Fruit fly (Drosophila melanogaster) whole organism, embryonic: Measurements from ENCODE around the gene CG1840.
A peak's percentile ranks its signal among the peaks of the same experiment; 100 is the strongest.

ENCODE experiments used
- ATbp ChIP-seq: fragments of 200-800 bp; sonication (Bioruptor generic); optimal IDR thresholded peaks from 2 replicates; lab custom pipeline; 2017; ENCODE audit warnings: missing biosample characterization, mild to moderate bottlenecking, missing genetic modification characterization, missing genetic modification reagents
- CG12155 ChIP-seq: fragments of 200-800 bp; sonication (Bioruptor generic); optimal IDR thresholded peaks from 3 replicates; lab custom pipeline; 2016; ENCODE audit warnings: missing biosample characterization, missing genetic modification characterization
- CG14441 ChIP-seq: fragments of 200-800 bp; sonication (Bioruptor generic); IDR thresholded peaks from 2 replicates; pipeline ENCODE4 v1.3.6; 2022; ENCODE audit warnings: missing biosample characterization, missing genetic modification characterization
- CG14667 ChIP-seq: fragments of 200-800 bp; sonication (Bioruptor generic); IDR thresholded peaks from 2 replicates; pipeline ENCODE4 v1.3.6; 2022; ENCODE audit warnings: missing biosample characterization, missing genetic modification characterization
- CG15696 ChIP-seq: fragments of 200-800 bp; sonication (Bioruptor generic); optimal IDR thresholded peaks from 2 replicates; lab custom pipeline; 2019; ENCODE audit warnings: missing biosample characterization, mild to moderate bottlenecking, missing genetic modification characterization, moderate library complexity
- CG16779 ChIP-seq: fragments of 200-800 bp; sonication (Bioruptor generic); IDR thresholded peaks from 2 replicates; pipeline ENCODE4 v1.3.6; 2022; ENCODE audit warnings: missing biosample characterization, missing genetic modification characterization
- CG17186 ChIP-seq: fragments of 200-800 bp; sonication (Bioruptor generic); optimal IDR thresholded peaks from 3 replicates; lab custom pipeline; 2017; ENCODE audit warnings: missing biosample characterization, missing genetic modification reagents, missing genetic modification characterization
- CG17328 ChIP-seq: fragments of 200-800 bp; sonication (Bioruptor generic); IDR thresholded peaks from 2 replicates; pipeline ENCODE4 v1.3.6; 2022; ENCODE audit warnings: missing biosample characterization, missing genetic modification characterization
- CG30020 ChIP-seq: fragments of 200-800 bp; optimal IDR thresholded peaks from 2 replicates; lab custom pipeline; 2019; ENCODE audit warnings: missing biosample characterization, mild to moderate bottlenecking, missing genetic modification characterization, moderate library complexity
- CG33213 ChIP-seq: fragments of 200-800 bp; sonication (Bioruptor generic); optimal IDR thresholded peaks from 3 replicates; lab custom pipeline; 2016; ENCODE audit warnings: missing biosample characterization, missing genetic modification characterization
- CG3847 ChIP-seq: fragments of 200-800 bp; sonication (Bioruptor generic); IDR thresholded peaks from 2 replicates; pipeline ENCODE4 v1.3.6; 2022; ENCODE audit warnings: missing biosample characterization, missing genetic modification characterization
- CG4282 ChIP-seq: fragments of 200-800 bp; sonication (Bioruptor generic); optimal IDR thresholded peaks from 2 replicates; lab custom pipeline; 2016; ENCODE audit warnings: missing biosample characterization, missing genetic modification characterization
- CG4424 ChIP-seq: fragments of 200-800 bp; sonication (Bioruptor generic); optimal IDR thresholded peaks from 3 replicates; lab custom pipeline; 2016; ENCODE audit warnings: missing biosample characterization, missing genetic modification characterization
- CG6683 ChIP-seq: fragments of 200-800 bp; sonication (Bioruptor generic); optimal IDR thresholded peaks from 2 replicates; lab custom pipeline; 2017; ENCODE audit warnings: missing biosample characterization, mild to moderate bottlenecking, missing genetic modification characterization, missing genetic modification reagents
- CG6854 ChIP-seq: fragments of 200-800 bp; sonication (Bioruptor generic); optimal IDR thresholded peaks from 3 replicates; lab custom pipeline; 2017; ENCODE audit warnings: missing biosample characterization, mild to moderate bottlenecking, missing genetic modification characterization
- CG7963 ChIP-seq: fragments of 200-800 bp; sonication (Bioruptor generic); IDR thresholded peaks from 3 replicates; pipeline ENCODE4 v1.3.6; 2022; ENCODE audit warnings: missing biosample characterization, missing genetic modification characterization; ENCODE audit not compliant: partially characterized antibody
- CG9215 ChIP-seq: fragments of 200-800 bp; sonication (Bioruptor generic); IDR thresholded peaks from 2 replicates; pipeline ENCODE4 v1.3.6; 2022; ENCODE audit warnings: missing biosample characterization, missing genetic modification characterization
- Dref ChIP-seq: fragments of 200-800 bp; sonication (Bioruptor generic); IDR thresholded peaks from 2 replicates; pipeline ENCODE4 v1.3.6; 2022; ENCODE audit warnings: missing biosample characterization, missing genetic modification characterization
- E2f2 ChIP-seq: fragments of 200-800 bp; sonication (Bioruptor generic); IDR thresholded peaks from 2 replicates; pipeline ENCODE4 v1.3.6; 2022; ENCODE audit warnings: missing biosample characterization, missing genetic modification characterization
- HHEX ChIP-seq: fragments of 200-800 bp; sonication (Bioruptor generic); optimal IDR thresholded peaks from 3 replicates; lab custom pipeline; 2017; ENCODE audit warnings: missing biosample characterization, mild to moderate bottlenecking, missing genetic modification characterization, missing genetic modification reagents
- HLH4C ChIP-seq: fragments of 200-800 bp; sonication (Bioruptor generic); IDR thresholded peaks from 3 replicates; pipeline ENCODE4 v1.3.6; 2022; ENCODE audit warnings: missing biosample characterization, missing genetic modification characterization; ENCODE audit not compliant: partially characterized antibody
- HLH54F ChIP-seq: fragments of 200-800 bp; sonication (Bioruptor generic); optimal IDR thresholded peaks from 3 replicates; lab custom pipeline; 2016; ENCODE audit warnings: missing biosample characterization, missing genetic modification characterization
- Hmx ChIP-seq: fragments of 200-800 bp; sonication (Bioruptor generic); optimal IDR thresholded peaks from 2 replicates; lab custom pipeline; 2016; ENCODE audit warnings: missing biosample characterization, missing genetic modification characterization
- MTF-1 ChIP-seq: fragments of 200-800 bp; sonication (Bioruptor generic); optimal IDR thresholded peaks from 2 replicates; lab custom pipeline; 2018; ENCODE audit warnings: missing biosample characterization, mild to moderate bottlenecking, missing genetic modification characterization, borderline replicate concordance
- Max ChIP-seq: fragments of 200-800 bp; sonication (Bioruptor generic); optimal IDR thresholded peaks from 2 replicates; lab custom pipeline; 2016; ENCODE audit warnings: missing biosample characterization, mild to moderate bottlenecking, missing genetic modification characterization
- Nf-YA ChIP-seq: fragments of 200-800 bp; sonication (Bioruptor generic); IDR thresholded peaks from 2 replicates; pipeline ENCODE4 v1.3.6; 2022; ENCODE audit warnings: missing biosample characterization, missing genetic modification characterization
- Oaz ChIP-seq: fragments of 200-800 bp; sonication (Bioruptor generic); IDR thresholded peaks from 2 replicates; pipeline ENCODE4 v1.3.6; 2022; ENCODE audit warnings: missing biosample characterization, missing genetic modification characterization
- Optix ChIP-seq: fragments of 200-800 bp; sonication (Bioruptor generic); IDR thresholded peaks from 3 replicates; pipeline ENCODE4 v1.3.6; 2022; ENCODE audit warnings: missing biosample characterization, missing genetic modification characterization
- Side ChIP-seq: fragments of 200-800 bp; sonication (Bioruptor generic); optimal IDR thresholded peaks from 2 replicates; lab custom pipeline; 2016; ENCODE audit warnings: missing biosample characterization, missing genetic modification characterization
- aop ChIP-seq: fragments of 200-800 bp; sonication (Bioruptor generic); IDR thresholded peaks from 2 replicates; pipeline ENCODE4 v1.3.6; 2022; ENCODE audit warnings: missing biosample characterization, missing genetic modification characterization
- ap ChIP-seq: fragments of 200-800 bp; sonication (Bioruptor generic); IDR thresholded peaks from 2 replicates; pipeline ENCODE4 v1.3.6; 2022; ENCODE audit warnings: missing biosample characterization, missing genetic modification characterization
- da ChIP-seq: fragments of 200-800 bp; sonication (Bioruptor generic); optimal IDR thresholded peaks from 2 replicates; lab custom pipeline; 2016; ENCODE audit warnings: missing biosample characterization, missing genetic modification characterization
- dati ChIP-seq: fragments of 200-800 bp; sonication (Bioruptor generic); IDR thresholded peaks from 2 replicates; pipeline ENCODE4 v1.3.6; 2022; ENCODE audit warnings: missing biosample characterization, missing genetic modification characterization
- dimm ChIP-seq: fragments of 200-800 bp; sonication (Bioruptor generic); IDR thresholded peaks from 2 replicates; pipeline ENCODE4 v1.3.6; 2022; ENCODE audit warnings: missing biosample characterization, missing genetic modification characterization
- disco-r ChIP-seq: fragments of 200-800 bp; sonication (Bioruptor generic); optimal IDR thresholded peaks from 2 replicates; lab custom pipeline; 2016; ENCODE audit warnings: missing biosample characterization, missing genetic modification characterization
- dm ChIP-seq: fragments of 200-800 bp; sonication (Bioruptor generic); optimal IDR thresholded peaks from 3 replicates; lab custom pipeline; 2016; ENCODE audit warnings: missing biosample characterization, missing genetic modification characterization
- gro ChIP-seq: fragments of 200-800 bp; sonication (Bioruptor generic); optimal IDR thresholded peaks from 2 replicates; lab custom pipeline; 2016; ENCODE audit warnings: missing biosample characterization, missing genetic modification characterization
- knrl ChIP-seq: fragments of 200-800 bp; sonication (Bioruptor generic); IDR thresholded peaks from 3 replicates; pipeline ENCODE4 v1.3.6; 2022; ENCODE audit warnings: missing biosample characterization, missing genetic modification characterization; ENCODE audit not compliant: partially characterized antibody
- lola ChIP-seq, 3 experiments: fragments of >200 bp in 2 of 3; fragments of 200-800 bp in 1 of 3; sonication (Bioruptor generic) in 1 of 3; optimal IDR thresholded peaks; 2 replicates each; lab custom pipeline; 2017 to 2019; ENCODE audit warnings: missing biosample characterization in 3 of 3, missing genetic modification characterization in 3 of 3, mild to moderate bottlenecking in 1 of 3, moderate library complexity in 1 of 3
- mirr ChIP-seq: fragments of 200-800 bp; sonication (Bioruptor generic); optimal IDR thresholded peaks from 3 replicates; lab custom pipeline; 2018; ENCODE audit warnings: missing biosample characterization, mild to moderate bottlenecking, missing genetic modification characterization
- mld ChIP-seq: fragments of 200-800 bp; sonication (Bioruptor generic); IDR thresholded peaks from 3 replicates; pipeline ENCODE4 v1.3.6; 2022; ENCODE audit warnings: missing biosample characterization, missing genetic modification characterization; ENCODE audit not compliant: partially characterized antibody
- nerfin-1 ChIP-seq: fragments of 200-800 bp; sonication (Bioruptor generic); optimal IDR thresholded peaks from 3 replicates; lab custom pipeline; 2019; ENCODE audit warnings: missing biosample characterization, mild to moderate bottlenecking, missing genetic modification characterization, moderate library complexity
- otp ChIP-seq: fragments of 200-800 bp; sonication (Bioruptor generic); IDR thresholded peaks from 3 replicates; pipeline ENCODE4, ENCODE4 v1.3.6; 2022; ENCODE audit warnings: missing biosample characterization, missing genetic modification characterization
- peb ChIP-seq: fragments of 200-800 bp; sonication (Bioruptor generic); IDR thresholded peaks from 2 replicates; pipeline ENCODE4 v1.3.6; 2022; ENCODE audit warnings: missing biosample characterization, missing genetic modification characterization
- repo ChIP-seq: fragments of 200-800 bp; sonication (Bioruptor generic); optimal IDR thresholded peaks from 2 replicates; lab custom pipeline; 2016; ENCODE audit warnings: missing biosample characterization, missing genetic modification characterization
- schlank ChIP-seq: fragments of 200-800 bp; sonication (Bioruptor generic); optimal IDR thresholded peaks from 2 replicates; lab custom pipeline; 2018; ENCODE audit warnings: missing biosample characterization, mild to moderate bottlenecking, missing genetic modification characterization
- sens ChIP-seq: fragments of 200-800 bp; sonication (Bioruptor generic); peaks from one replicate; lab custom pipeline; 2016; ENCODE audit warnings: missing biosample characterization, missing genetic modification characterization
- sisA ChIP-seq: fragments of 200-800 bp; sonication (Bioruptor generic); IDR thresholded peaks from 2 replicates; pipeline ENCODE4 v1.3.6; 2022; ENCODE audit warnings: missing biosample characterization, missing genetic modification characterization
- sqz ChIP-seq: fragments of 200-800 bp; sonication (Bioruptor generic); optimal IDR thresholded peaks from 3 replicates; lab custom pipeline; 2018; ENCODE audit warnings: missing biosample characterization, mild to moderate bottlenecking, missing genetic modification characterization
- toy ChIP-seq: fragments of 200-800 bp; sonication (Bioruptor generic); IDR thresholded peaks from 2 replicates; pipeline ENCODE4 v1.3.6; 2022; ENCODE audit warnings: missing biosample characterization, missing genetic modification characterization
- usp ChIP-seq: fragments of >200 bp; optimal IDR thresholded peaks from 2 replicates; lab custom pipeline; 2017; ENCODE audit warnings: missing biosample characterization, missing genetic modification characterization
- zen2 ChIP-seq: fragments of 200-800 bp; sonication (Bioruptor generic); IDR thresholded peaks from 3 replicates; pipeline ENCODE4 v1.3.6; 2022; ENCODE audit warnings: missing biosample characterization, missing genetic modification characterization; ENCODE audit not compliant: partially characterized antibody

Gene CG1840

dm6 chrX:11852310-11852709 is 35.8 kb upstream of the CG1840 start, which contains the start of gene p24-1 (continued):
- TF ChIP-seq knrl (GFP tag; lab: Robert Waterston, UW) (peak; percentile 85), dimm (GFP tag; lab: Robert Waterston, UW) (no peak), MTF-1 (GFP tag; lab: Kevin White, UChicago) (peak; percentile 37), schlank (tag; lab: Kevin White, UChicago) (no peak), otp (GFP tag; lab: Robert Waterston, UW) (no peak), Hmx (GFP tag; lab: Kevin White, UChicago) (no peak), HLH54F (GFP tag; lab: Kevin White, UChicago) (peak; percentile 62), CG33213 (GFP tag; lab: Kevin White, UChicago) (peak; percentile 52), CG6683 (GFP tag; lab: Kevin White, UChicago) (no peak), mirr (GFP tag; lab: Kevin White, UChicago) (peak; percentile 39), toy (GFP tag; lab: Robert Waterston, UW) (no peak), CG17186 (GFP tag; lab: Kevin White, UChicago) (peak; percentile 74), CG12155 (GFP tag; lab: Kevin White, UChicago) (peak; percentile 73), ATbp (GFP tag; lab: Kevin White, UChicago) (no peak), CG14667 (GFP tag; lab: Robert Waterston, UW) (no peak), lola (GFP tag; optimal IDR thresholded peaks at IDR 0.05; lab: Kevin White, UChicago) (no peak), nerfin-1 (tag; lab: Kevin White, UChicago) (peak; percentile 4), CG30020 (peak; percentile 14), CG15696 (peak; percentile 7), ap (GFP tag; lab: Robert Waterston, UW) (no peak), CG4424 (GFP tag; lab: Kevin White, UChicago) (peak; percentile 15), CG16779 (GFP tag; lab: Robert Waterston, UW) (peak; percentile 69), aop (GFP tag; lab: Robert Waterston, UW) (no peak), gro (peak; percentile 50), HHEX (GFP tag; lab: Kevin White, UChicago) (peak; percentile 25), da (GFP tag; lab: Kevin White, UChicago) (peak; percentile 6), dati (GFP tag; lab: Robert Waterston, UW) (no peak), repo (peak; percentile 31), CG3847 (GFP tag; lab: Robert Waterston, UW) (peak; percentile 87), Optix (GFP tag; lab: Robert Waterston, UW) (no peak), HLH4C (GFP tag; lab: Robert Waterston, UW) (peak; percentile 83), Dref (GFP tag; lab: Robert Waterston, UW) (peak; percentile 90), CG9215 (no peak; the same call in 1 of the 2 replicates), Oaz (GFP tag; lab: Robert Waterston, UW) (no peak), CG14441 (GFP tag; lab: Robert Waterston, UW) (no peak), peb (GFP tag; lab: Robert Waterston, UW) (no peak), Nf-YA (no peak), CG6854 (no peak), zen2 (GFP tag; lab: Robert Waterston, UW) (peak; percentile 60; the same call in 1 of the 3 replicates), usp (GFP tag; lab: Kevin White, UChicago) (no peak), sisA (GFP tag; lab: Robert Waterston, UW) (peak; percentile 12; the same call in 1 of the 2 replicates), Side (GFP tag; lab: Kevin White, UChicago) (peak; percentile 57), disco-r (GFP tag; lab: Kevin White, UChicago) (peak; percentile 11), Max (GFP tag; lab: Kevin White, UChicago) (no peak), CG4282 (GFP tag; lab: Kevin White, UChicago) (no peak), CG17328 (GFP tag; lab: Robert Waterston, UW) (0 out of 2 replicates have a peak, but pooled peaks have one; percentile 20), sqz (no peak), CG7963 (GFP tag; lab: Robert Waterston, UW) (peak; percentile 74), dm (GFP tag; lab: Kevin White, UChicago) (peak; percentile 61), sens (peak; percentile 67), E2f2 (GFP tag; lab: Robert Waterston, UW) (peak; percentile 94), mld (GFP tag; lab: Robert Waterston, UW) (peak; percentile 81)
